Fruit fly (Drosophila melanogaster) whole organism: ENCODE data around the gene ND-49.

Source experiments
- CG8478 ChIP-seq: fragments of >200 bp; optimal IDR thresholded peaks from 2 replicates; lab custom pipeline; 2018; ENCODE audit warnings: inconsistent platforms
- Dll ChIP-seq: fragments of >200 bp; optimal IDR thresholded peaks from 2 replicates; lab custom pipeline; 2017
- EcR ChIP-seq, 2 experiments: fragments of >200 bp; optimal IDR thresholded peaks; 2 replicates each; lab custom pipeline; 2017; ENCODE audit warnings: missing biosample characterization in 2 of 2, missing genetic modification characterization in 2 of 2, missing genetic modification reagents in 2 of 2
- pan ChIP-seq: fragments of >200 bp; optimal IDR thresholded peaks from 2 replicates; lab custom pipeline; 2017
- psq ChIP-seq: fragments of >200 bp; optimal IDR thresholded peaks from 2 replicates; lab custom pipeline; 2017
- usp ChIP-seq: fragments of >200 bp; optimal IDR thresholded peaks from 2 replicates; lab custom pipeline; 2017; ENCODE audit warnings: missing biosample characterization, missing genetic modification characterization, mixed read lengths

Gene ND-49

DNA sequence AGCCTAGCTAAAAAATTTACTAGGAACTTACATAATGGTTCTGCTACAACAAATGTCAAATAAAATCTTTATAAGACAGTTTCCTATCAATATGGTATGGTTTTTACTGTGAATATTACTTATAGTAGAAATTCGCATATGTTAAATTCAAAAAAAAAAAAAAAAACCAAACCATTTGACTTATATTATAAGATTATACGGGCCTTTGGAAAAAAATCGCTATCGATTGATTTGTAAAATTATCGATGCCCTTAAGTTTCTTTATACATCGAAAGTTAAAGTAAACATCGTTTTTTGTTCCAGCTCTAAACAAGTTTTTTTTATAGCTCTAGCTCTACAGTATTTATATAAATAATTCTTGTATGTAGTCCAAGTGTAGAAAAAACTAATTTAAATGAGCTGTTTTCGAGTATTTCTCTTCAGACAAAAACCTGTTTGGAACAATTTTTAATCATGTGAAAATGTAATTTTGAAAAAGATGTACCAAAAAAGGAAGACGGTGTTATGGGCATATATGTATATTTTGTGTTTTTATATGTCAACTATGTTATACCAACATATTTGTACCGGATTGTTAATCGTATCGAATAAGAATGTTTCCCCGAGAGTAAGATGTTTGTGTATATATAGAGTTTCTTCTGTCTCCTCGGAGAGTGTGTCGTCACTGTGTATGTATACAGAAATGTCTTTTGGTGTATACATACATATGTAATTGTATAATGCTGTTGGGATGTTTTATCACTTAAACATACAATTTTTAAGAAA lies at the start of gene ND-49, which contains the start of gene Ephrin:
ND-49 (minus strand) TSS at position 51 of the 765 bp plus-strand sequence.
Ephrin (plus strand) TSS at position 252 of the 765 bp plus-strand sequence.
- TF ChIP-seq pan (lab: Kevin White, UChicago) = no peak

DNA sequence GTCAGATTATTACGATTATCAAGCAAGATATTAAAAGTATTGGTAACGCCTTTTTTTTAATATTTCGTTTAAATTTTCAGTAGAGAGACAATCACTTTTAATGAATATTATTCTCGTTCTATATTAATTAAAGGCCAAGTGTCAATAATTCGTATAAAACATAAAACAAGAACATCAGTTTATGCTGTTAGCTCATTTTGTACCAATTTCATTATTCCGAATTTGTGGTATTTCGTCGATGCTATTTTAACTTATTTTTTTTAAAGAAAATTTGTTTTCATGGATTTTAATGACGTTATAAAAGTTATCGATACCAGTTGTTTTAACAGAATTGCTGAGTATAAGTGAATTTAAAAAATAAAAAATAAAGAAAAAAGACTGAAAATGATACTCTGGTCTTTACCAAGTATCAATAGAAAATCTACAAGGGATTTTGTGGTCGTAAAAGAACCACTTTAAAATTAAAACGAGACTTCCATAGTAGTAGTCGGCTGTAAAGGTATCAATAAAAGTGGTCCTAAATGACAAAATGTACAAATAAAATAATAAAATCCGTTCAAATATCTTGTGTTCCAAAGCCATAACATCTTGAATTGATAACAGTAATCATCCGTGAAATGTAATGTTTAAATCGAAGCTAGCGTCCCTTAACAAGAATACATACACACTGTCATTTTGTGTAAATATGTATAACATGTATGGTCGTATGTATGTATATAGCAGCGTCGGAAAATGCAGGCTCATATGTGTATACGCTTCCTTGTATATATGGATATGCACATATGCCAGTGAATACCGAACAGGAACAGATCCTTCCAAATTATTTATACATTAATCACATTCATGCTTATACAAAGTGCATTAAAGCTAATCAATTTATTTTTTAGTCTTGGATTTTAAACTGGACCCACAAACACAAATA lies 39.3 kb upstream of the ND-49 start, which contains the start of gene Eph:
Eph (plus strand) TSS at position 287 of the 922 bp plus-strand sequence.
- TF ChIP-seq usp (GFP tag; lab: Kevin White, UChicago) (no peak), CG8478 (lab: Kevin White, UChicago) (no peak), Dll (lab: Kevin White, UChicago) (no peak), pan (lab: Kevin White, UChicago) (no peak), psq (lab: Kevin White, UChicago) (no peak), EcR (GFP tag; optimal IDR thresholded peaks at IDR 0.05; lab: Kevin White, UChicago) (no peak)

DNA sequence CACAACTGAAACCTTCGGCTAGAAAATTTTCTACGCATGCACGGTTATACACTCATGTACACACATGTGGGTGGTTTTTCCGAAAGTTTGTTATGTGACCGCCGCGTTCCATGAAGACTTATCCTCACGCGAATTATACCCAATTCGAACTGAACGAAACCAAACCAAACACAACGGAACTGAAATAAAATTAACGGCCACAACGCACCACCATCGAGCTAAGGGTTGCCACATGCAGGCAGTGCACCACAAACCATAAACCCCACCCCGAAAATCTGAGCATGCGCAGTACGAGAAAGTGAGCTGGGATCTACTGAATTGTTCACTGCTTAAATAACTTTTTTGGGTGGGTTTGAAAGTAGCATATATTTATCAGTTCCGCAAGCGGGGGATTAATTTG lies 36.1 kb upstream of the ND-49 start, which contains the start of gene onecut:
onecut (minus strand) TSS at position 152 of the 400 bp plus-strand sequence.
- no peak for TF ChIP-seq EcR (GFP tag; optimal IDR thresholded peaks at IDR 0.05; lab: Kevin White, UChicago)
- no peak for TF ChIP-seq Dll (lab: Kevin White, UChicago)
- TF ChIP-seq usp (GFP tag; lab: Kevin White, UChicago) = no peak
- TF ChIP-seq pan (lab: Kevin White, UChicago) = no peak
- TF ChIP-seq psq (lab: Kevin White, UChicago) = no peak
- no peak for TF ChIP-seq CG8478 (lab: Kevin White, UChicago)

DNA sequence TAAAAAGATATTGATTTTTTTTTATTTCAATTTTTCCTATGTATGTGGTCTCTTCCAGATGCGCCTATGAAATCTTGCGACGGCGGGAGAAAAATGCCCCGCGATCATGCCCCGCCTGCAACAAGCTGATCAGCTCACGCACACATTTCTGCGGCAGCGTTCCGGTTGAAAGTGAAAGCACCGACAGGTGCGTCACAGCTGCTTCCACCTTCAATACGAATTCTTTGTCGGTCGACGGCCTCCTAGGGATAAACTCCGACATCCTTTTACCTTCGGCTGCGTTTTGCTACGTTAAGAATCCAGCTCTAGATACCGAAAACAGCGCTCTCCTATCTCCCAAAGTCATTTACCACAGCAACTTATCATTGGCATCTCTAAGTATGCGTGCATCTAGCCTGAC lies 17.2 kb upstream of the ND-49 start:
- TF ChIP-seq EcR (GFP tag; optimal IDR thresholded peaks at IDR 0.05; lab: Kevin White, UChicago) = no peak
- TF ChIP-seq usp (GFP tag; lab: Kevin White, UChicago) = no peak
- TF ChIP-seq CG8478 (lab: Kevin White, UChicago) = no peak
- TF ChIP-seq Dll (lab: Kevin White, UChicago) = no peak
- TF ChIP-seq pan (lab: Kevin White, UChicago) = no peak
- no peak for TF ChIP-seq psq (lab: Kevin White, UChicago)

DNA sequence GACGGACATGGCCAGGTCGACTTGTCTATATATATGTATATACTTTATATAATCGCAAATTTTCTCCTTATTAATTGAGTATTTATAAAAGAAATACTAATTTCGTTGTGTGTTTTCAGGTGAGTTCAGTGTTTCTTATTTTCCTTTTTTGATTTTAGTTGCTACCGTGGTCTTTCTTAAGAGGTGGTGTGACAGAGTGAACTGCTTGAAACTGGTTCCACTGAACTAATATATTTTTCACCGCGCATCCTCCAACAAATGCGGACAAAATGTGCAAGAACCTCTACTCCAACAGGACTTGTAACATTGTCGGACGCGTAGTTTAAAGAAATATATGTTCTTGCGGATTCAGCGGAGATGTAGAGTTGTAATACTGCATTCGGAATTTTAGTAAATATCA lies 11.5 kb upstream of the ND-49 start, which contains the start of gene CG1909:
CG1909 (plus strand) TSS at position 273 of the 400 bp plus-strand sequence.
- TF ChIP-seq CG8478 (lab: Kevin White, UChicago) = no peak
- no peak for TF ChIP-seq EcR (GFP tag; optimal IDR thresholded peaks at IDR 0.05; lab: Kevin White, UChicago)
- no peak for TF ChIP-seq pan (lab: Kevin White, UChicago)
- TF ChIP-seq Dll (lab: Kevin White, UChicago) = no peak
- TF ChIP-seq usp (GFP tag; lab: Kevin White, UChicago) = no peak
- no peak for TF ChIP-seq psq (lab: Kevin White, UChicago)

DNA sequence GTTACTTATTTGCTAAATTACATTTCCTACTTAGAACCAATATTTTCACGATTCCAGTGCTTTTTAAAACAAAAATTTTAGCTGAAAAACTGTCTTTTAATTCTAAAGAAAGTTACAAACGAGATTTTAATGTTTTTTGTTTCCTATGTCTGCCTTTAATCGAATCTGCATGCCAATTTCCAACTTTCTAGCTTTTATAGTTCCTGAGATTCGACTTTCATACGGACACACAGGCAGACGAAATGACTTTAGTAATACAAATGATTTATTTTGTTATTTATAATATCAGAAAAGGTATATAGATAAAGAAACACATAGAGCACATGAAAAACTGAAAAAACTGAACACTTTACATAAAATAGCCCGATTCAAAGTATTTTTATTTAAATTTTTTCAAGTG lies 5.1 kb upstream of the ND-49 start:
- TF ChIP-seq EcR (GFP tag; optimal IDR thresholded peaks at IDR 0.05; lab: Kevin White, UChicago) (no peak), usp (GFP tag; lab: Kevin White, UChicago) (no peak), CG8478 (lab: Kevin White, UChicago) (no peak), psq (lab: Kevin White, UChicago) (no peak), Dll (lab: Kevin White, UChicago) (no peak), pan (lab: Kevin White, UChicago) (no peak)

DNA sequence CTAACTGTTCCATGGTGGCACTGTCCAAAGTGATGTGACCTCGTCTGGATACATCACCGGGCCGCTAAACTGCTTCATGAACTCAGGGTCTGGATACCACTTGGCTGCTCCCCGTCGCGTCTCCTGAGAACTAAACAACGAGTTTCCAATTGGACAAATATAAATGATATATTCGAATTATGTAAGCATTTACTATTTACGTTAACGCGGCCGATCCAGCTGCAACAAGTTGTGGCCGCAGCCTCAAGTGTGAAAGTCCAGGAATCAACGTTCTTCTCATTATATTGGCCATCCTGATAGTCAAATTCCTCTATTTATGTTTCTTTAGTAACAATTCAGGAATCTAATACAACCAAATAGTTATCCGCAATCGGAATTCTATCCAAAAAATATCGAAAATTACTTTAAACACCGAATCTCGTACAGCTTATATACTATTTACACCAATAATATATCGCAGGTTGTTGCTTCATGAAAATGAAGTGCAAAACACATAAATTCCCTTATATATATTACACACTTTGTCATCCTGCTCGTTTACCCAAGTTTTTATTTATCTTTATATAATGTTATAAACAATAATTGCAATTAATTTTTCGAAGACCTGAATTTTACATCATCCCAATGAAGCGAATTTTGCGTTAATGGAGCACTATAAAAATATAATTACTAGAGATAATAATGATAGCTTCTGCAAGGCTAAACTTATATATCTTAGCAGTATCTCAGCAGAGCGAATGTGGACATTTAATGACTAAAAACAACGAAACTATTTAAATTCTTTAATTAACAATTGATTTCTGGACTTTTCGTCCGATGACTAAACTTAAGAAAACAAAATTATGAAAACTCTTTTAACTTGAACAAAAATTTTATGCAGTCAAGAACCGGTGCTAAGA lies 701 bp downstream of the ND-49 start:
- TF ChIP-seq psq (lab: Kevin White, UChicago) (no peak), usp (GFP tag; lab: Kevin White, UChicago) (no peak)

DNA sequence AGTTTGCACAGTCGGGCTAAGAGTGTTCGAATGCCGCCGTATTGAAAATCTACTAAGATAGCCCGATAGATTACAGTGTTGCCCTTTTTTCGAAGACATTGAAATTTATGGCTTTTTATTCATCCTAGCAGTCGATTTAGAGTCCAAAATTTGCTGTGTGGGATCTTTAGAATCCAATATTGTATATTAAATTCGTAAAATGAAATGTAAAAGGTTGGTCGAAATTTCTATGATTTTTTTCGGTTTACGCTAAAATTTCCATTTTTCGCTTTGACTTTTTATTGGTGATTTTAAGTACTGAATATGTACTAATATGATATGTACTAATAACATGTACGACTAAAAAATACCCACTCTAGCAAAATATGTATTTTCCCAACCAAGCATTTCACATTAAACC lies 4.1 kb downstream of the ND-49 start:
- TF ChIP-seq Dll (lab: Kevin White, UChicago) (no peak), psq (lab: Kevin White, UChicago) (no peak), CG8478 (lab: Kevin White, UChicago) (no peak), EcR (GFP tag; optimal IDR thresholded peaks at IDR 0.05; lab: Kevin White, UChicago) (no peak), usp (GFP tag; lab: Kevin White, UChicago) (no peak)

DNA sequence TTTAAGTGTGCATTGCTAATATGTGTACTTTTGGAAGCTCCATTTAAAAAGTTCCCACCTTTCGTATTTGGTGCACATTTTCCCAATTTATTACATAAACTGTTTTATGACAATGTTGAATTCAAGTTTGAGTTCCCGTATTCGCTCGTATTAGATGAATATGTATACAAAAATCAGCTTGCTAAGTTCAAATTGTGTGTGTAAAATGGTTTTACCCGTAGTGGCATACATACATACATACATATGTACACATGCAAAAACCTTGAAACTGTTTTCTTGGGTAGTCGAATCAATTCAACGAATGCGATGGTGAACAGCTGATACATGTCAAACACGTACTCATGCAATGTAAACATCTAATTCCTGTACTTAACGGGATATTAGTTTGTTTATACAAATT lies 12.9 kb downstream of the ND-49 start:
- TF ChIP-seq Dll (lab: Kevin White, UChicago) = no peak

DNA sequence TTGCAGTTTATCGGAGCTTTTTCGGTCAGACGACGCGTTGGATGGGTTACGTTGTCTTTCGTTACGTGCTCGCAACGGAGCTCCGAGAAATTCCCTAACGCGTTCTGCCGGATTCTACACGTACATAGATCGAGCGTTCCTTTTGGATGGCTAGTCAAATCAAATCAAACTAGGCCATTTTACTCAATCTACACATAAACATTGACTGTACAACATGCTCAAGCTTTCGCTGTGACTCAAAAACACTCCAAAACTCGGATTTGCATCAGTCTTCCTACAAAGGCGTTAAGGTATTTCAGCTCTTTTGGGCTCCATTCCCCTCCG lies 13.5 kb downstream of the ND-49 start, which contains the start of gene Pur-alpha:
Pur-alpha (plus strand) TSS at position 138 of the 324 bp plus-strand sequence.
- TF ChIP-seq pan (lab: Kevin White, UChicago) (no peak), CG8478 (lab: Kevin White, UChicago) (no peak), EcR (GFP tag; optimal IDR thresholded peaks at IDR 0.05; lab: Kevin White, UChicago) (no peak), psq (lab: Kevin White, UChicago) (no peak), usp (GFP tag; lab: Kevin White, UChicago) (no peak), Dll (lab: Kevin White, UChicago) (no peak)
